Worm (Caenorhabditis elegans) whole organism, midembryonic: ENCODE data around the gene F22F7.12.
A peak's percentile ranks its signal among the peaks of the same experiment; 100 is the strongest.

ENCODE experiments used
- T22C8.4 ChIP-seq: fragments of 200-800 bp; sonication (Bioruptor generic); IDR thresholded peaks from 2 replicates; pipeline ENCODE4 v1.3.6; 2022; ENCODE audit warnings: missing genetic modification characterization, missing compliant biosample characterization
- tab-1 ChIP-seq: fragments of 200-800 bp; sonication (Bioruptor generic); IDR thresholded peaks from 2 replicates; pipeline ENCODE4 v1.3.6; 2022; ENCODE audit warnings: missing genetic modification characterization, missing compliant biosample characterization

DNA sequence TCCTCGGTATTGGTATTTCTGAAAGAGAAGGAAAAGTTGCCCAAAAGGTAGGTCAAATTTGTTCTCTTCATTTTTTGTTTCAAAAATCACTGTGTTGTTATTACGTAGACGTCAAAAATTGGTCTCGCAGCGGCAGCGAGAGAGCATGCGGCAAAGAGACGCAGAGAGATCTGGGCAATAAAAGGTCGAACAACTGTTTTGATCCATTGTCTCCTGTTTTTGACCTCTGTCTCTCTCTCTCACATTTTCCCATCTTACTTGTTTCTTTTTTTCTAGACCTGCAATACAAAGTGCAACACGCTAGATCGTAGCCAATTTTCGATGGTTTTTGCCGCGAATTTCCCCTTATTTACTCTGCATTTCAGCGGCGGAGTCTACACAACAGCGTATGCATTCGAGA is 17.8 kb downstream of the F22F7.12 start:
- TF ChIP-seq tab-1 (GFP tag; lab: Robert Waterston, UW) (no peak), T22C8.4 (GFP tag; lab: Robert Waterston, UW) (0 out of 2 replicates have a peak, but pooled peaks have one; percentile 19)
